Worm (Caenorhabditis elegans) whole organism, L2 larva: ENCODE measurements around the gene C16D9.5.

ENCODE experiments used
- ceh-82 ChIP-seq: fragments of 150-350 bp; optimal IDR thresholded peaks from 2 replicates; lab custom pipeline; 2014; ENCODE audit warnings: missing biosample characterization, missing genetic modification characterization
- nhr-23 ChIP-seq: fragments of 150-350 bp; optimal IDR thresholded peaks from 2 replicates; lab custom pipeline; 2014; ENCODE audit warnings: missing biosample characterization, missing genetic modification reagents, missing genetic modification characterization
- nhr-25 ChIP-seq: fragments of 150-350 bp; sonication (generic microtip); optimal IDR thresholded peaks from 3 replicates; lab custom pipeline; 2014; ENCODE audit warnings: missing biosample characterization, missing genetic modification characterization
- unc-62 ChIP-seq: fragments of 150-350 bp; optimal IDR thresholded peaks from 2 replicates; lab custom pipeline; 2014; ENCODE audit warnings: missing biosample characterization, missing genetic modification reagents, missing genetic modification characterization
- ztf-11 ChIP-seq: sonication (generic microtip); optimal IDR thresholded peaks from 2 replicates; lab custom pipeline; 2017; ENCODE audit warnings: missing biosample characterization, missing genetic modification characterization

ce11 chrV:8263941-8264340, 18.6 kb upstream of the C16D9.5 start, which contains the start of gene C16D9.9:
- TF ChIP-seq nhr-23 (tag; lab: Kevin White, UChicago): no peak
- TF ChIP-seq unc-62 (GFP tag; lab: Kevin White, UChicago): no peak
- TF ChIP-seq nhr-25 (tag; lab: Kevin White, UChicago): no peak
- no peak for TF ChIP-seq ceh-82
- TF ChIP-seq ztf-11 (tag; lab: Kevin White, UChicago): no peak
